Fruit fly (Drosophila melanogaster) whole organism, embryonic: Measurements from ENCODE around the gene Sfp78E.
A peak's percentile ranks its signal among the peaks of the same experiment; 100 is the strongest.

Experiments used
- Antp ChIP-seq: fragments of 200-800 bp; sonication (Bioruptor generic); optimal IDR thresholded peaks from 3 replicates; lab custom pipeline; 2016; ENCODE audit warnings: missing biosample characterization, missing genetic modification characterization
- Atf-2 ChIP-seq: fragments of 200-800 bp; sonication (Bioruptor generic); optimal IDR thresholded peaks from 2 replicates; lab custom pipeline; 2016; ENCODE audit warnings: missing biosample characterization, missing genetic modification characterization
- CG10267 ChIP-seq: fragments of 200-800 bp; sonication (Bioruptor generic); optimal IDR thresholded peaks from 2 replicates; lab custom pipeline; 2018; ENCODE audit warnings: missing biosample characterization, mild to moderate bottlenecking, missing genetic modification characterization, moderate library complexity
- CG12104 ChIP-seq: fragments of 200-800 bp; sonication (Bioruptor generic); optimal IDR thresholded peaks from 3 replicates; lab custom pipeline; 2016; ENCODE audit warnings: missing biosample characterization, missing genetic modification characterization
- CG1233 ChIP-seq: fragments of 200-800 bp; sonication (Bioruptor generic); optimal IDR thresholded peaks from 4 replicates; lab custom pipeline; 2018; ENCODE audit warnings: missing biosample characterization, mild to moderate bottlenecking, missing genetic modification characterization
- CG12744 ChIP-seq: fragments of 200-800 bp; sonication (Bioruptor generic); optimal IDR thresholded peaks from 2 replicates; lab custom pipeline; 2016; ENCODE audit warnings: missing biosample characterization, missing genetic modification characterization
- CG15514 ChIP-seq: fragments of 200-800 bp; sonication (Bioruptor generic); optimal IDR thresholded peaks from 3 replicates; lab custom pipeline; 2017; ENCODE audit warnings: missing biosample characterization, missing genetic modification characterization, mild to moderate bottlenecking, moderate library complexity, missing genetic modification reagents
- CG16863 ChIP-seq: fragments of 200-800 bp; sonication (Bioruptor generic); optimal IDR thresholded peaks from 3 replicates; lab custom pipeline; 2016; ENCODE audit warnings: missing biosample characterization, missing genetic modification characterization
- CG17328 ChIP-seq: fragments of 200-800 bp; sonication (Bioruptor generic); IDR thresholded peaks from 2 replicates; pipeline ENCODE4 v1.3.6; 2022; ENCODE audit warnings: missing biosample characterization, missing genetic modification characterization
- CG17385 ChIP-seq: fragments of 200-800 bp; sonication (Bioruptor generic); optimal IDR thresholded peaks from 3 replicates; lab custom pipeline; 2018; ENCODE audit warnings: missing biosample characterization, mild to moderate bottlenecking, missing genetic modification characterization
- CG17829 ChIP-seq: fragments of 200-800 bp; optimal IDR thresholded peaks from 2 replicates; lab custom pipeline; 2019; ENCODE audit warnings: missing biosample characterization, mild to moderate bottlenecking, missing genetic modification characterization, moderate library complexity
- CG17912 ChIP-seq: fragments of 200-800 bp; sonication (Bioruptor generic); optimal IDR thresholded peaks from 2 replicates; lab custom pipeline; 2018; ENCODE audit warnings: missing biosample characterization, mild to moderate bottlenecking, missing genetic modification characterization
- CG18011 ChIP-seq: fragments of 200-800 bp; sonication (Bioruptor generic); optimal IDR thresholded peaks from 2 replicates; lab custom pipeline; 2017; ENCODE audit warnings: missing biosample characterization, missing genetic modification characterization, mild to moderate bottlenecking, moderate library complexity, missing genotype
- CG2120 ChIP-seq: fragments of 200-800 bp; sonication (Bioruptor generic); optimal IDR thresholded peaks from 3 replicates; lab custom pipeline; 2016; ENCODE audit warnings: missing biosample characterization, missing genetic modification characterization
- CG2199 ChIP-seq: fragments of 200-800 bp; sonication (Bioruptor generic); IDR thresholded peaks from 3 replicates; pipeline ENCODE4 v1.3.6; 2022; ENCODE audit warnings: missing biosample characterization, missing genetic modification characterization
- CG2202 ChIP-seq: fragments of 200-800 bp; sonication (Bioruptor generic); optimal IDR thresholded peaks from 2 replicates; lab custom pipeline; 2018; ENCODE audit warnings: missing biosample characterization, mild to moderate bottlenecking, missing genetic modification characterization
- CG2712 ChIP-seq: fragments of 200-800 bp; optimal IDR thresholded peaks from 3 replicates; lab custom pipeline; 2019; ENCODE audit warnings: missing biosample characterization, mild to moderate bottlenecking, missing genetic modification characterization, moderate library complexity
- CG31224 ChIP-seq: fragments of 200-800 bp; sonication (Bioruptor generic); IDR thresholded peaks from 2 replicates; pipeline ENCODE4 v1.3.6; 2022; ENCODE audit warnings: missing biosample characterization, missing genetic modification characterization
- CG3163 ChIP-seq: fragments of 200-800 bp; sonication (Bioruptor generic); optimal IDR thresholded peaks from 3 replicates; lab custom pipeline; 2016; ENCODE audit warnings: missing biosample characterization, missing genetic modification characterization
- CG3407 ChIP-seq: fragments of 200-800 bp; sonication (Bioruptor generic); optimal IDR thresholded peaks from 2 replicates; lab custom pipeline; 2018; ENCODE audit warnings: missing biosample characterization, mild to moderate bottlenecking, missing genetic modification characterization
- CG3995 ChIP-seq: fragments of 200-800 bp; sonication (Bioruptor generic); optimal IDR thresholded peaks from 3 replicates; lab custom pipeline; 2016; ENCODE audit warnings: missing biosample characterization, missing genetic modification characterization
- CG4854 ChIP-seq: fragments of 200-800 bp; sonication (Bioruptor generic); optimal IDR thresholded peaks from 2 replicates; lab custom pipeline; 2016; ENCODE audit warnings: missing biosample characterization, missing genetic modification characterization, inconsistent platforms
- CG7987 ChIP-seq: fragments of 200-800 bp; sonication (Bioruptor generic); optimal IDR thresholded peaks from 2 replicates; lab custom pipeline; 2018; ENCODE audit warnings: missing biosample characterization, mild to moderate bottlenecking, missing genetic modification characterization, moderate library complexity
- CG8388 ChIP-seq: fragments of 200-800 bp; sonication (Bioruptor generic); optimal IDR thresholded peaks from 2 replicates; lab custom pipeline; 2019; ENCODE audit warnings: missing biosample characterization, mild to moderate bottlenecking, missing genetic modification characterization, moderate library complexity
- CG8944 ChIP-seq: fragments of 200-800 bp; sonication (Bioruptor generic); optimal IDR thresholded peaks from 3 replicates; lab custom pipeline; 2016; ENCODE audit warnings: missing biosample characterization, missing genetic modification characterization
- CG9932 ChIP-seq: fragments of 200-800 bp; sonication (Bioruptor generic); IDR thresholded peaks from 2 replicates; pipeline ENCODE4 v1.3.6; 2022; ENCODE audit warnings: missing biosample characterization, missing genetic modification characterization
- Dip2 ChIP-seq: fragments of 200-800 bp; sonication (Bioruptor generic); IDR thresholded peaks from 2 replicates; pipeline ENCODE4 v1.3.6; 2022; ENCODE audit warnings: missing biosample characterization, missing genetic modification characterization
- E2f2 ChIP-seq: fragments of 200-800 bp; sonication (Bioruptor generic); IDR thresholded peaks from 2 replicates; pipeline ENCODE4 v1.3.6; 2022; ENCODE audit warnings: missing biosample characterization, missing genetic modification characterization
- H2.0 ChIP-seq: fragments of 200-800 bp; sonication (Bioruptor generic); IDR thresholded peaks from 2 replicates; pipeline ENCODE4 v1.3.6; 2022; ENCODE audit warnings: missing biosample characterization, missing genetic modification characterization
- Hr39 ChIP-seq: fragments of >200 bp; optimal IDR thresholded peaks from 2 replicates; lab custom pipeline; 2017
- Jarid2 ChIP-seq: fragments of 200-800 bp; sonication (Bioruptor generic); optimal IDR thresholded peaks from 3 replicates; lab custom pipeline; 2017; ENCODE audit warnings: mild to moderate bottlenecking, missing biosample characterization, missing genetic modification reagents, missing genetic modification characterization
- Meics ChIP-seq: fragments of 200-800 bp; sonication (Bioruptor generic); optimal IDR thresholded peaks from 2 replicates; lab custom pipeline; 2017; ENCODE audit warnings: missing biosample characterization, mild to moderate bottlenecking, missing genetic modification characterization
- NFAT ChIP-seq: fragments of 200-800 bp; sonication (Bioruptor generic); IDR thresholded peaks from 2 replicates; pipeline ENCODE4 v1.3.6; 2022; ENCODE audit warnings: missing biosample characterization, missing genetic modification characterization
- Optix ChIP-seq: fragments of 200-800 bp; sonication (Bioruptor generic); IDR thresholded peaks from 3 replicates; pipeline ENCODE4 v1.3.6; 2022; ENCODE audit warnings: missing biosample characterization, missing genetic modification characterization
- Ptx1 ChIP-seq: fragments of 200-800 bp; sonication (Bioruptor generic); IDR thresholded peaks from 2 replicates; pipeline ENCODE4 v1.3.6; 2022; ENCODE audit warnings: missing biosample characterization, missing genetic modification characterization
- Scr ChIP-seq: fragments of 200-800 bp; sonication (Bioruptor generic); IDR thresholded peaks from 2 replicates; pipeline ENCODE4 v1.3.6; 2022; ENCODE audit warnings: missing biosample characterization, missing genetic modification characterization; ENCODE audit not compliant: partially characterized antibody
- TFAM ChIP-seq: fragments of 200-800 bp; sonication (Bioruptor generic); optimal IDR thresholded peaks from 2 replicates; lab custom pipeline; 2017; ENCODE audit warnings: missing biosample characterization, missing genetic modification characterization, inconsistent platforms
- Trl ChIP-seq, 3 experiments: fragments of >200 bp in 2 of 3; fragments of 200-800 bp in 1 of 3; sonication (Bioruptor generic) in 1 of 3; optimal IDR thresholded peaks; 2 replicates in 1 of 3; 3 replicates in 2 of 3; lab custom pipeline; 2016 to 2017; ENCODE audit warnings: missing biosample characterization in 1 of 3, missing genetic modification characterization in 1 of 3
- Vsx1 ChIP-seq: fragments of 200-800 bp; sonication (Bioruptor generic); optimal IDR thresholded peaks from 2 replicates; lab custom pipeline; 2017; ENCODE audit warnings: missing biosample characterization, mild to moderate bottlenecking, missing genetic modification characterization, missing genetic modification reagents
- Xbp1 ChIP-seq: fragments of 200-800 bp; sonication (Bioruptor generic); optimal IDR thresholded peaks from 3 replicates; lab custom pipeline; 2016; ENCODE audit warnings: missing biosample characterization, mild to moderate bottlenecking, missing genetic modification characterization
- YL-1 ChIP-seq: fragments of 200-800 bp; sonication (Bioruptor generic); optimal IDR thresholded peaks from 3 replicates; lab custom pipeline; 2017; ENCODE audit warnings: missing biosample characterization, mild to moderate bottlenecking, missing genetic modification characterization
- ac ChIP-seq: fragments of 200-800 bp; sonication (Bioruptor generic); optimal IDR thresholded peaks from 3 replicates; lab custom pipeline; 2017; ENCODE audit warnings: missing biosample characterization, mild to moderate bottlenecking, missing genetic modification characterization
- chm ChIP-seq: fragments of 200-800 bp; sonication (Bioruptor generic); IDR thresholded peaks from 2 replicates; pipeline ENCODE4 v1.3.6; 2022; ENCODE audit warnings: missing biosample characterization, missing genetic modification characterization
- disco-r ChIP-seq: fragments of 200-800 bp; sonication (Bioruptor generic); optimal IDR thresholded peaks from 2 replicates; lab custom pipeline; 2016; ENCODE audit warnings: missing biosample characterization, missing genetic modification characterization
- hkb ChIP-seq, 2 experiments: fragments of 200-800 bp in 1 of 2; fragments of >200 bp in 1 of 2; sonication (Bioruptor generic) in 1 of 2; IDR thresholded peaks in 1 of 2; optimal IDR thresholded peaks in 1 of 2; 2 replicates each; pipeline versions ENCODE4 v1.3.6 to Lab custom; 2017 to 2022; ENCODE audit warnings: missing biosample characterization in 1 of 2, missing genetic modification characterization in 1 of 2
- ind ChIP-seq: fragments of 200-800 bp; sonication (Bioruptor generic); optimal IDR thresholded peaks from 3 replicates; lab custom pipeline; 2016; ENCODE audit warnings: missing biosample characterization, missing genetic modification characterization
- onecut ChIP-seq: fragments of 200-800 bp; sonication (Bioruptor generic); IDR thresholded peaks from 2 replicates; pipeline ENCODE4 v1.3.6; 2022; ENCODE audit warnings: missing biosample characterization, missing genetic modification characterization
- tin ChIP-seq: fragments of 200-800 bp; sonication (Bioruptor generic); optimal IDR thresholded peaks from 3 replicates; lab custom pipeline; 2016; ENCODE audit warnings: missing biosample characterization, missing genetic modification characterization
- unc-4 ChIP-seq: fragments of 200-800 bp; sonication (Bioruptor generic); IDR thresholded peaks from 2 replicates; pipeline ENCODE4 v1.3.6; 2022; ENCODE audit warnings: missing biosample characterization, missing genetic modification characterization; ENCODE audit not compliant: partially characterized antibody
- yki ChIP-seq: fragments of >200 bp; optimal IDR thresholded peaks from 3 replicates; lab custom pipeline; 2018
- zfh1 ChIP-seq: fragments of 200-800 bp; sonication (Bioruptor generic); IDR thresholded peaks from 3 replicates; pipeline ENCODE4 v1.3.6; 2022; ENCODE audit warnings: missing biosample characterization, missing genetic modification characterization

Gene Sfp78E

DNA sequence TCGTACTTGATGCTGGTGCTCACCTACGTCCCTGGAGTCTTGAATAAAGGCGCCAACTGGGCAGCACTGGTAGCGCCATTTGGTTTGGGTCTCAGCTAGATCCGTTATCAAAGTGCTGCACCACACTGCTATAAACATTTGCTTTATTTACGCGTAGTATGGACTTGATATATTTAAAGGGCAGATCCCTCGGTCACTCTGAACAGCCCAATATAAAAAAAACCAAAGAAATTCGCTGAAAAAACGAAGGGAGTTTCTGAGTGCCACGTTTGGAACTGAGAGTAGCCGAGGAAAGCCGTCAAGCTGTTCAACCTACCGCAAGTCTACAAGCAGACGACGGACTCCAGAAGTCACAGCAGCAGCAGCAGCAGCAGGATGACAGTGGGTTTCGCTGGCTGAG is 43.0 kb downstream of the Sfp78E start, which contains the start of gene Atox1 (continued):
- TF ChIP-seq CG2199 (GFP tag; lab: Robert Waterston, UW) (peak; percentile 77), tin (GFP tag; lab: Kevin White, UChicago) (peak; percentile 32), CG8944 (GFP tag; lab: Kevin White, UChicago) (no peak), hkb (optimal IDR thresholded peaks at IDR 0.05; lab: Kevin White, UChicago) (peak; percentile 80), hkb (GFP tag; IDR thresholded peaks at IDR 0.05; lab: Robert Waterston, UW) (no peak), CG16863 (GFP tag; lab: Kevin White, UChicago) (no peak), Meics (GFP tag; lab: Kevin White, UChicago) (peak; percentile 43), Hr39 (lab: Kevin White, UChicago) (no peak), unc-4 (GFP tag; lab: Robert Waterston, UW) (0 out of 2 replicates have a peak, but pooled peaks have one; percentile 15), CG9932 (GFP tag; lab: Robert Waterston, UW) (no peak), Optix (GFP tag; lab: Robert Waterston, UW) (no peak), CG17385 (no peak), Ptx1 (0 out of 2 replicates have a peak, but pooled peaks have one; percentile 21), CG3407 (GFP tag; lab: Kevin White, UChicago) (no peak), Atf-2 (GFP tag; lab: Kevin White, UChicago) (no peak), H2.0 (GFP tag; lab: Robert Waterston, UW) (peak; percentile 43; the same call in 1 of the 2 replicates), E2f2 (GFP tag; lab: Robert Waterston, UW) (peak; percentile 99), CG2202 (tag; lab: Kevin White, UChicago) (no peak), CG31224 (no peak), Jarid2 (GFP tag; lab: Kevin White, UChicago) (peak; percentile 21), Scr (GFP tag; lab: Robert Waterston, UW) (0 out of 2 replicates have a peak, but pooled peaks have one; percentile 16), CG12104 (peak; percentile 3), CG15514 (GFP tag; lab: Kevin White, UChicago) (peak; percentile 87), zfh1 (GFP tag; lab: Robert Waterston, UW) (0 out of 3 replicates have a peak, but pooled peaks have one; percentile 41), CG17912 (GFP tag; lab: Kevin White, UChicago) (peak; percentile 72), CG2120 (GFP tag; lab: Kevin White, UChicago) (peak; percentile 37), CG3163 (GFP tag; lab: Kevin White, UChicago) (peak; percentile 27), CG2712 (tag; lab: Kevin White, UChicago) (peak; percentile 42), CG10267 (tag; lab: Kevin White, UChicago) (peak; percentile 56), CG17829 (tag; lab: Kevin White, UChicago) (peak; percentile 27), CG4854 (GFP tag; lab: Kevin White, UChicago) (peak; percentile 19), onecut (GFP tag; lab: Robert Waterston, UW) (peak; percentile 27; the same call in 1 of the 2 replicates), Vsx1 (GFP tag; lab: Kevin White, UChicago) (no peak), Antp (GFP tag; lab: Kevin White, UChicago) (peak; percentile 19), CG12744 (no peak), CG7987 (GFP tag; lab: Kevin White, UChicago) (peak; percentile 72), Xbp1 (GFP tag; lab: Kevin White, UChicago) (peak; percentile 35), Dip2 (GFP tag; lab: Robert Waterston, UW) (no peak), CG17328 (GFP tag; lab: Robert Waterston, UW) (no peak), yki (lab: Kevin White, UChicago) (no peak), CG3995 (peak; percentile 1), ind (GFP tag; lab: Kevin White, UChicago) (no peak), NFAT (GFP tag; lab: Robert Waterston, UW) (peak; percentile 41; the same call in 1 of the 2 replicates), chm (GFP tag; lab: Robert Waterston, UW) (no peak), CG18011 (GFP tag; lab: Kevin White, UChicago) (no peak), CG1233 (GFP tag; lab: Kevin White, UChicago) (peak; percentile 42), CG8388 (GFP tag; lab: Kevin White, UChicago) (no peak), ac (GFP tag; lab: Kevin White, UChicago) (no peak), disco-r (no peak), Trl (optimal IDR thresholded peaks at IDR 0.05; lab: Kevin White, UChicago) (no peak), Trl (GFP tag; optimal IDR thresholded peaks at IDR 0.05; lab: Kevin White, UChicago) (peak; percentile 32), YL-1 (GFP tag; lab: Kevin White, UChicago) (peak; percentile 53), TFAM (no peak)
